Fruit fly (Drosophila melanogaster): ENCODE data around the gene CG7600.
A peak's percentile ranks its signal among the peaks of the same experiment; 100 is the strongest.

The CG7600 gene

DNA sequence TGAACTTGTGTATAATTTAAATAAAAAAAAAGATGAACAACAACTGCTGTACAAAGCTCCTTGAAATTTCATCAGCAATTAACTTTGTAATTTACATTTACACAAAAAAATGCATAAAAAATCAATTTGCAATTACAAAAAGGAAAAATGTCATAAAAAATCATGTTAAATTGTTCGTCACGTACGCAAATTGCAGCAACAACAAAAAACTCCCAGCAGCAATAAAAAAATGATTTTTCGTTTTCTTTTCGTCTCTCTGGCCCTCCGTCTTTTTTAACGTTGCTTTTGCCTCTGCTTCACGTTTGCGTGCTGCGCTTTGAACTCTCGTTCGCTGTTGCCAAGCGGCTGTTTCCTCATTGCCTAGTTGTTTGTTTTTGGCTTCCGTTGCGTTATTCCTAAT lies 42.6 kb downstream of the CG7600 start (continued):
- peak in 1 of 2 experiments; percentile 24 for TF ChIP-seq Eip74EF (GFP tag; optimal IDR thresholded peaks at IDR 0.05)
- TF ChIP-seq CG11456 (GFP tag; IDR thresholded peaks at IDR 0.05) = 0 out of 3 replicates have a peak, but pooled peaks have one; percentile 3
- no peak for TF ChIP-seq stc (GFP tag; IDR thresholded peaks at IDR 0.05)
- TF ChIP-seq ttk (GFP tag; IDR thresholded peaks at IDR 0.05) = no peak
- no peak for TF ChIP-seq zf30C (GFP tag; optimal IDR thresholded peaks at IDR 0.05)
- no peak for TF ChIP-seq Ravus (GFP tag; IDR thresholded peaks at IDR 0.05)
- no peak for TF ChIP-seq CG6272 (GFP tag; IDR thresholded peaks at IDR 0.05)
- no peak for TF ChIP-seq CG43689 (GFP tag; IDR thresholded peaks at IDR 0.05)
- TF ChIP-seq tin (GFP tag; optimal IDR thresholded peaks at IDR 0.05) = no peak
- peak; percentile 79 for TF ChIP-seq ci (GFP tag; IDR thresholded peaks at IDR 0.05)
- peak; percentile 6 for TF ChIP-seq Hmx (GFP tag; optimal IDR thresholded peaks at IDR 0.05)
- no peak for TF ChIP-seq kah (GFP tag; optimal IDR thresholded peaks at IDR 0.05)
- TF ChIP-seq CG31365 (tag; optimal IDR thresholded peaks at IDR 0.05) = no peak
- no peak for TF ChIP-seq CG10565 (GFP tag; optimal IDR thresholded peaks at IDR 0.05)
- TF ChIP-seq Meics (GFP tag; optimal IDR thresholded peaks at IDR 0.05) = peak; percentile 35
- TF ChIP-seq CG4424 (GFP tag; optimal IDR thresholded peaks at IDR 0.05) = no peak
- no peak for TF ChIP-seq Mes4 (GFP tag; optimal IDR thresholded peaks at IDR 0.05)
- no peak for TF ChIP-seq Hr3 (GFP tag; optimal IDR thresholded peaks at IDR 0.05)
- peak; percentile 33 for TF ChIP-seq CG9932 (GFP tag; IDR thresholded peaks at IDR 0.05)
- TF ChIP-seq CG3847 (GFP tag; IDR thresholded peaks at IDR 0.05) = peak; percentile 5; the same call in 1 of the 2 replicates
- TF ChIP-seq Pdp1 (GFP tag; optimal IDR thresholded peaks at IDR 0.05) = no peak
- TF ChIP-seq wdn (GFP tag; IDR thresholded peaks at IDR 0.05) = peak; percentile 23; the same call in 1 of the 2 replicates
- no peak for TF ChIP-seq CG7556 (GFP tag; optimal IDR thresholded peaks at IDR 0.05)
- TF ChIP-seq ac (GFP tag; optimal IDR thresholded peaks at IDR 0.05) = no peak
- no peak for TF ChIP-seq insv (GFP tag; optimal IDR thresholded peaks at IDR 0.05)
- peak; percentile 53 for TF ChIP-seq CG6813 (GFP tag; optimal IDR thresholded peaks at IDR 0.05)
- TF ChIP-seq ro (GFP tag; IDR thresholded peaks at IDR 0.05) = no peak
- TF ChIP-seq psq (GFP tag; optimal IDR thresholded peaks at IDR 0.05) = peak; percentile 58

DNA sequence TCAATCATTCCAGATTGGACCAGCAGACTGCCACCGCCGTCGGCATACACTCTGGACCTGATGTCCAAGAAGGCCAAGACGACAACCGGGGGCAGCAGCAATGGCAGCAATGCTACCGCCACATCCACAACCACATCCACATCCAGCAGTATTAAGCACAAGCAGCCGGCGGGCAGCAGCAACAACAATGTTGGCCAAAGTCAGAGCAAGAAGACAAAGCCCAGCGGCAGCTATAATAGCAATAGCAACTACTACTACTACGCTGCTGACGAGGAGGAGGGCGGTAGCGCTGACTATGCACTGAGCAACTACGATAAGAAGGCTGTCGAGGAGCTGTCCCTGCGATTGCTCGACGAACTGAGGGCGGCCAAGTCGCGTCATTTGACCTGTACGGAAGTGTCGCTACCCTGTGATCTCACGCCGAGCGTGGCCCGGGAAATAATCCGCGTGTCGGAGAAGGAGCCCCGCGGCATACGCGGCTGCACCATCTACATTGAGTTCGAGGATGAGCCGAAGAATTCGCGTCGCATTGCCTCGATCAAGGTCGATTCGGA lies 43.2 kb downstream of the CG7600 start:
- peak; percentile 14 for TF ChIP-seq CG7786 (GFP tag; optimal IDR thresholded peaks at IDR 0.05)
- no peak for TF ChIP-seq zen (tag; optimal IDR thresholded peaks at IDR 0.05)
- TF ChIP-seq CG18599 (GFP tag; optimal IDR thresholded peaks at IDR 0.05) = peak; percentile 2
- TF ChIP-seq Neu2 (GFP tag; optimal IDR thresholded peaks at IDR 0.05; ENCODE audit: borderline replicate concordance) = no peak
- TF ChIP-seq CG10321 (GFP tag; IDR thresholded peaks at IDR 0.05) = peak; percentile 19; the same call in 1 of the 2 replicates
- TF ChIP-seq CG10462 (GFP tag; optimal IDR thresholded peaks at IDR 0.05) = no peak
- no peak for TF ChIP-seq gcm2 (GFP tag; optimal IDR thresholded peaks at IDR 0.05)
- TF ChIP-seq esg (GFP tag; conservative IDR thresholded peaks at IDR 0.05) = no peak
- TF ChIP-seq dimm (GFP tag; IDR thresholded peaks at IDR 0.05) = no peak
- no peak for TF ChIP-seq az2 (GFP tag; optimal IDR thresholded peaks at IDR 0.05)
- TF ChIP-seq CG9817 (tag; optimal IDR thresholded peaks at IDR 0.05) = no peak
- no peak for TF ChIP-seq cg (GFP tag; optimal IDR thresholded peaks at IDR 0.05)
- no peak for TF ChIP-seq CG13624 (GFP tag; optimal IDR thresholded peaks at IDR 0.05)
- TF ChIP-seq CG2116 (GFP tag; optimal IDR thresholded peaks at IDR 0.05) = no peak
- no peak for TF ChIP-seq knrl (GFP tag; IDR thresholded peaks at IDR 0.05; ENCODE audit: partially characterized antibody)
- no peak for TF ChIP-seq CG2129 (GFP tag; IDR thresholded peaks at IDR 0.05; ENCODE audit: partially characterized antibody)
- no peak for TF ChIP-seq CG7987 (GFP tag; optimal IDR thresholded peaks at IDR 0.05)
- TF ChIP-seq crc (GFP tag; optimal IDR thresholded peaks at IDR 0.05) = no peak
- no peak for TF ChIP-seq lola (GFP tag; optimal IDR thresholded peaks at IDR 0.05)
- TF ChIP-seq CoRest (tag; optimal IDR thresholded peaks at IDR 0.05) = no peak
- no peak for TF ChIP-seq HLH54F (GFP tag; optimal IDR thresholded peaks at IDR 0.05)
- no peak for TF ChIP-seq Hsf (GFP tag; optimal IDR thresholded peaks at IDR 0.05)
- peak; percentile 90 for TF ChIP-seq Ets65A (GFP tag)
- no peak for TF ChIP-seq Hr39 (optimal IDR thresholded peaks at IDR 0.05)
